Fruit fly (Drosophila melanogaster) whole organism, embryonic: ENCODE results near the gene Prim1.

ENCODE experiments used
- ATbp ChIP-seq: fragments of 200-800 bp; sonication (Bioruptor generic); optimal IDR thresholded peaks from 2 replicates; lab custom pipeline; 2017; ENCODE audit warnings: missing biosample characterization, mild to moderate bottlenecking, missing genetic modification characterization, missing genetic modification reagents
- Atf6 ChIP-seq: fragments of 200-800 bp; sonication (Bioruptor generic); IDR thresholded peaks from 2 replicates; pipeline ENCODE4 v1.3.6; 2022; ENCODE audit warnings: missing biosample characterization, missing genetic modification characterization
- Awh ChIP-seq: fragments of 200-800 bp; sonication (Bioruptor generic); IDR thresholded peaks from 2 replicates; pipeline ENCODE4, ENCODE4 v1.3.6; 2022; ENCODE audit warnings: missing biosample characterization, missing genetic modification characterization
- C15 ChIP-seq: fragments of 200-800 bp; sonication (Bioruptor generic); IDR thresholded peaks from 3 replicates; pipeline ENCODE4 v1.3.6; 2022; ENCODE audit warnings: missing biosample characterization, missing genetic modification characterization
- CG11504 ChIP-seq: fragments of 200-800 bp; sonication (Bioruptor generic); optimal IDR thresholded peaks from 3 replicates; lab custom pipeline; 2019; ENCODE audit warnings: missing biosample characterization, mild to moderate bottlenecking, missing genetic modification characterization, moderate library complexity
- CG12659 ChIP-seq: fragments of 200-800 bp; sonication (Bioruptor generic); optimal IDR thresholded peaks from 3 replicates; lab custom pipeline; 2017; ENCODE audit warnings: mild to moderate bottlenecking, missing biosample characterization, missing genetic modification reagents, missing genetic modification characterization
- CG17385 ChIP-seq: fragments of 200-800 bp; sonication (Bioruptor generic); optimal IDR thresholded peaks from 3 replicates; lab custom pipeline; 2018; ENCODE audit warnings: missing biosample characterization, mild to moderate bottlenecking, missing genetic modification characterization
- CG18262 ChIP-seq: fragments of 200-800 bp; optimal IDR thresholded peaks from 3 replicates; lab custom pipeline; 2019; ENCODE audit warnings: missing biosample characterization, mild to moderate bottlenecking, missing genetic modification characterization, moderate library complexity
- CG1832 ChIP-seq: fragments of 200-800 bp; sonication (Bioruptor generic); optimal IDR thresholded peaks from 2 replicates; lab custom pipeline; 2017; ENCODE audit warnings: missing biosample characterization, mild to moderate bottlenecking, missing genetic modification characterization, inconsistent platforms
- CG18476 ChIP-seq: fragments of 200-800 bp; sonication (Bioruptor generic); optimal IDR thresholded peaks from 2 replicates; lab custom pipeline; 2016; ENCODE audit warnings: missing biosample characterization, mild to moderate bottlenecking, missing genetic modification characterization
- CG18764 ChIP-seq: fragments of 200-800 bp; sonication (Bioruptor generic); optimal IDR thresholded peaks from 3 replicates; lab custom pipeline; 2016; ENCODE audit warnings: missing biosample characterization, missing genetic modification characterization
- CG2120 ChIP-seq: fragments of 200-800 bp; sonication (Bioruptor generic); optimal IDR thresholded peaks from 3 replicates; lab custom pipeline; 2016; ENCODE audit warnings: missing biosample characterization, missing genetic modification characterization
- CG30020 ChIP-seq: fragments of 200-800 bp; optimal IDR thresholded peaks from 2 replicates; lab custom pipeline; 2019; ENCODE audit warnings: missing biosample characterization, mild to moderate bottlenecking, missing genetic modification characterization, moderate library complexity
- CG3065 ChIP-seq: fragments of 200-800 bp; sonication (Bioruptor generic); optimal IDR thresholded peaks from 2 replicates; lab custom pipeline; 2016; ENCODE audit warnings: missing biosample characterization, missing genetic modification characterization
- CG3407 ChIP-seq: fragments of 200-800 bp; sonication (Bioruptor generic); optimal IDR thresholded peaks from 2 replicates; lab custom pipeline; 2018; ENCODE audit warnings: missing biosample characterization, mild to moderate bottlenecking, missing genetic modification characterization
- CG34376 ChIP-seq: fragments of 200-800 bp; sonication (Bioruptor generic); optimal IDR thresholded peaks from 2 replicates; lab custom pipeline; 2018; ENCODE audit warnings: missing biosample characterization, mild to moderate bottlenecking, missing genetic modification characterization
- CG3838 ChIP-seq: fragments of 200-800 bp; sonication (Bioruptor generic); optimal IDR thresholded peaks from 3 replicates; lab custom pipeline; 2016; ENCODE audit warnings: missing biosample characterization, missing genetic modification characterization
- CG6765 ChIP-seq: fragments of 200-800 bp; sonication (Bioruptor generic); optimal IDR thresholded peaks from 3 replicates; lab custom pipeline; 2017; ENCODE audit warnings: missing biosample characterization, mild to moderate bottlenecking, missing genetic modification characterization
- CG7987 ChIP-seq: fragments of 200-800 bp; sonication (Bioruptor generic); optimal IDR thresholded peaks from 2 replicates; lab custom pipeline; 2018; ENCODE audit warnings: missing biosample characterization, mild to moderate bottlenecking, missing genetic modification characterization, moderate library complexity
- CG8290 ChIP-seq, 3 experiments: fragments of 200-800 bp; sonication (Bioruptor generic); optimal IDR thresholded peaks; 2 replicates each; lab custom pipeline; 2016 to 2019; ENCODE audit warnings: missing biosample characterization in 3 of 3, missing genetic modification characterization in 3 of 3, mild to moderate bottlenecking in 2 of 3, moderate library complexity in 1 of 3
- CG8388 ChIP-seq: fragments of 200-800 bp; sonication (Bioruptor generic); optimal IDR thresholded peaks from 2 replicates; lab custom pipeline; 2019; ENCODE audit warnings: missing biosample characterization, mild to moderate bottlenecking, missing genetic modification characterization, moderate library complexity
- CG9727 ChIP-seq: fragments of 200-800 bp; sonication (Bioruptor generic); optimal IDR thresholded peaks from 3 replicates; lab custom pipeline; 2017; ENCODE audit warnings: missing biosample characterization, mild to moderate bottlenecking, missing genetic modification characterization
- CHES-1-like ChIP-seq: fragments of 200-800 bp; sonication (Bioruptor generic); optimal IDR thresholded peaks from 2 replicates; lab custom pipeline; 2016; ENCODE audit warnings: missing biosample characterization, missing genetic modification characterization
- D19A ChIP-seq: fragments of 200-800 bp; optimal IDR thresholded peaks from 3 replicates; lab custom pipeline; 2019; ENCODE audit warnings: missing biosample characterization, mild to moderate bottlenecking, missing genetic modification characterization, moderate library complexity
- HLHmδ ChIP-seq: fragments of 200-800 bp; sonication (Bioruptor generic); optimal IDR thresholded peaks from 2 replicates; lab custom pipeline; 2018; ENCODE audit warnings: missing biosample characterization, mild to moderate bottlenecking, missing genetic modification characterization, moderate library complexity
- Jarid2 ChIP-seq: fragments of 200-800 bp; sonication (Bioruptor generic); optimal IDR thresholded peaks from 3 replicates; lab custom pipeline; 2017; ENCODE audit warnings: mild to moderate bottlenecking, missing biosample characterization, missing genetic modification reagents, missing genetic modification characterization
- Nf-YA ChIP-seq: fragments of 200-800 bp; sonication (Bioruptor generic); IDR thresholded peaks from 2 replicates; pipeline ENCODE4 v1.3.6; 2022; ENCODE audit warnings: missing biosample characterization, missing genetic modification characterization
- Side ChIP-seq: fragments of 200-800 bp; sonication (Bioruptor generic); optimal IDR thresholded peaks from 2 replicates; lab custom pipeline; 2016; ENCODE audit warnings: missing biosample characterization, missing genetic modification characterization
- Six4 ChIP-seq: fragments of 200-800 bp; sonication (Bioruptor generic); optimal IDR thresholded peaks from 2 replicates; lab custom pipeline; 2016; ENCODE audit warnings: missing biosample characterization, missing genetic modification characterization
- Sox102F ChIP-seq: fragments of 200-800 bp; sonication (Bioruptor generic); optimal IDR thresholded peaks from 2 replicates; lab custom pipeline; 2018; ENCODE audit warnings: missing biosample characterization, mild to moderate bottlenecking, missing genetic modification characterization, moderate library complexity
- Trl ChIP-seq, 3 experiments: fragments of >200 bp in 2 of 3; fragments of 200-800 bp in 1 of 3; sonication (Bioruptor generic) in 1 of 3; optimal IDR thresholded peaks; 2 replicates in 1 of 3; 3 replicates in 2 of 3; lab custom pipeline; 2016 to 2017; ENCODE audit warnings: missing biosample characterization in 1 of 3, missing genetic modification characterization in 1 of 3
- amos ChIP-seq: fragments of 200-800 bp; sonication (Bioruptor generic); IDR thresholded peaks from 2 replicates; pipeline ENCODE4 v1.3.6; 2022; ENCODE audit warnings: missing biosample characterization, missing genetic modification characterization; ENCODE audit not compliant: partially characterized antibody
- ap ChIP-seq: fragments of 200-800 bp; sonication (Bioruptor generic); IDR thresholded peaks from 2 replicates; pipeline ENCODE4 v1.3.6; 2022; ENCODE audit warnings: missing biosample characterization, missing genetic modification characterization
- chinmo ChIP-seq: fragments of 200-800 bp; sonication (Bioruptor generic); IDR thresholded peaks from 4 replicates; pipeline ENCODE4 v1.3.6; 2022; ENCODE audit warnings: missing biosample characterization, missing genetic modification characterization; ENCODE audit not compliant: partially characterized antibody
- ci ChIP-seq: fragments of 200-800 bp; sonication (Bioruptor generic); IDR thresholded peaks from 3 replicates; pipeline ENCODE4 v1.3.6; 2022; ENCODE audit warnings: missing biosample characterization, missing genetic modification characterization
- cwo ChIP-seq: fragments of 200-800 bp; sonication (Bioruptor generic); optimal IDR thresholded peaks from 3 replicates; lab custom pipeline; 2017; ENCODE audit warnings: missing biosample characterization, missing genetic modification characterization, mild to moderate bottlenecking, moderate library complexity, missing genetic modification reagents
- fd102C ChIP-seq: fragments of 200-800 bp; sonication (Bioruptor generic); optimal IDR thresholded peaks from 2 replicates; lab custom pipeline; 2018; ENCODE audit warnings: missing biosample characterization, mild to moderate bottlenecking, missing genetic modification characterization, moderate library complexity
- grn ChIP-seq: fragments of 200-800 bp; sonication (Bioruptor generic); optimal IDR thresholded peaks from 3 replicates; lab custom pipeline; 2017; ENCODE audit warnings: missing biosample characterization, missing genetic modification characterization
- h ChIP-seq: fragments of >200 bp; optimal IDR thresholded peaks from 2 replicates; lab custom pipeline; 2017
- kay ChIP-seq: fragments of 200-800 bp; sonication (Bioruptor generic); optimal IDR thresholded peaks from 2 replicates; lab custom pipeline; 2016; ENCODE audit warnings: missing biosample characterization, missing genetic modification characterization
- lmd ChIP-seq: fragments of 200-800 bp; sonication (Bioruptor generic); IDR thresholded peaks from 2 replicates; pipeline ENCODE4 v1.3.6; 2022; ENCODE audit warnings: missing biosample characterization, missing genetic modification characterization
- lola ChIP-seq, 3 experiments: fragments of >200 bp in 2 of 3; fragments of 200-800 bp in 1 of 3; sonication (Bioruptor generic) in 1 of 3; optimal IDR thresholded peaks; 2 replicates each; lab custom pipeline; 2017 to 2019; ENCODE audit warnings: missing biosample characterization in 3 of 3, missing genetic modification characterization in 3 of 3, mild to moderate bottlenecking in 1 of 3, moderate library complexity in 1 of 3
- pan ChIP-seq, 4 experiments: fragments of >200 bp in 3 of 4; fragments of 200-800 bp in 1 of 4; sonication (Bioruptor generic) in 1 of 4; optimal IDR thresholded peaks in 3 of 4; IDR thresholded peaks in 1 of 4; 2 replicates each; pipeline versions ENCODE4 v1.3.6 to Lab custom; 2017 to 2022; ENCODE audit warnings: missing biosample characterization in 2 of 4, missing genetic modification characterization in 2 of 4, mixed read lengths in 1 of 4
- sens ChIP-seq: fragments of 200-800 bp; sonication (Bioruptor generic); peaks from one replicate; lab custom pipeline; 2016; ENCODE audit warnings: missing biosample characterization, missing genetic modification characterization
- vnd ChIP-seq: fragments of 200-800 bp; sonication (Bioruptor generic); IDR thresholded peaks from 3 replicates; pipeline ENCODE4 v1.3.6; 2022; ENCODE audit warnings: missing biosample characterization, missing genetic modification characterization; ENCODE audit not compliant: partially characterized antibody
- z ChIP-seq: fragments of 200-800 bp; sonication (Bioruptor generic); IDR thresholded peaks from 3 replicates; pipeline ENCODE4 v1.3.6; 2022; ENCODE audit warnings: missing biosample characterization, missing genetic modification characterization

The Prim1 gene

DNA sequence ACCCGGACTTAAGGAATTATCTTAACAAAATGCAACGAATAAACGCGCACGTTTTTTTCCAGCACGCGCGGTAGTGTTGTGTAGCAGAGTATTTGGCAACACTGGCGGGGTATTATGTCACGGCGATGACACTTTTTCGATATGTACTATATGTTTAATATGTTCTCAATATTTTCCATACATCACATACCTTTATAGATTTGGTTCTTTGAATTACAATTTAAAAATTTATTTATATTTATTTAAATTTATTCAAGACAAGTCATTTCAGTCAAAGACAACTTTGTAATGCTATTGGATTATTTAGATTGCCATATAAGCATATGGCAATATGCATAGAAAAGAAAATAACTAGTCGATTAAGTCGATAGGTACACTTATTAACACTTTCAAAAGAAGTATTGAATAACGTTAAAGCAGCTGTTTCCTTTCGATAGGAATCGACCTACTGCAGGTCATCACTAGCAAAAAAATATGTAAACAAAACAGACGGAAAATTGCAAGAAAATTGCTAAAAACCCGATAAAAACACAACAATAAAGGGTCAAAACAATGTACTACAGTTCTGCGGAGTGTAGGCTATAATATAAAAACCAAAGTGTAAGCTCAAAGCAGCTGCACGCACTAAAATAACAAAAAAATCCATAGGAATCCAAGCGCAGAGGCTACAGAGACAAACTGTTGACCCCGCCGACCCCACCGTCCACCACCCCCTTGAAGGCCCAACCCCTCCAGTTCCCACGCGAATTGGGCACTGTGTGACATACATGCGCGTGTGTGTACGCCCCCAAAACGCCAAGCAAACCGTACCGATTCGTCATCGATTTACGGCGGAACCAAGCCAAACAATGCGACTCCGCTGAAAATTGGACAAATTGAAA, 6.2 kb downstream of the Prim1 start, which contains the start of the genes CG7182 and GAPcenA (continued):
- TF ChIP-seq Sox102F (GFP tag; lab: Kevin White, UChicago) (peak; percentile 61), kay (GFP tag; lab: Kevin White, UChicago) (peak; percentile 33), cwo (GFP tag; lab: Kevin White, UChicago) (peak; percentile 63), CG3407 (GFP tag; lab: Kevin White, UChicago) (peak; percentile 16), CG11504 (tag; lab: Kevin White, UChicago) (no peak), CG8388 (GFP tag; lab: Kevin White, UChicago) (peak; percentile 53), fd102C (GFP tag; lab: Kevin White, UChicago) (no peak), Jarid2 (GFP tag; lab: Kevin White, UChicago) (no peak), z (no peak), ATbp (GFP tag; lab: Kevin White, UChicago) (peak; percentile 16), Trl (optimal IDR thresholded peaks at IDR 0.05; lab: Kevin White, UChicago) (no peak), Trl (GFP tag; optimal IDR thresholded peaks at IDR 0.05; lab: Kevin White, UChicago) (peak; percentile 41), CG18764 (GFP tag; lab: Kevin White, UChicago) (peak; percentile 42), CG2120 (peak; percentile 70), CG18476 (GFP tag; lab: Kevin White, UChicago) (peak; percentile 56), amos (peak; percentile 35; the same call in 1 of the 2 replicates), Atf6 (GFP tag; lab: Robert Waterston, UW) (no peak), HLHmδ (GFP tag; lab: Kevin White, UChicago) (no peak), Side (GFP tag; lab: Kevin White, UChicago) (peak; percentile 14), ci (GFP tag; lab: Robert Waterston, UW) (0 out of 3 replicates have a peak, but pooled peaks have one; percentile 18), CG12659 (peak; percentile 80), pan (optimal IDR thresholded peaks at IDR 0.05; lab: Kevin White, UChicago) (no peak), pan (GFP tag; optimal IDR thresholded peaks at IDR 0.05 in 1 of 2, IDR thresholded peaks at IDR 0.05 in 1 of 2) (peak in 1 of 2 experiments; percentile 45), CG8290 (GFP tag; optimal IDR thresholded peaks at IDR 0.05; lab: Kevin White, UChicago) (peak; percentile 76), CG8290 (tag; optimal IDR thresholded peaks at IDR 0.05; lab: Kevin White, UChicago) (peak in 1 of 2 experiments; percentile 38), C15 (GFP tag; lab: Robert Waterston, UW) (no peak), CG34376 (GFP tag; lab: Kevin White, UChicago) (no peak), lola (GFP tag; optimal IDR thresholded peaks at IDR 0.05; lab: Kevin White, UChicago) (peak in 1 of 3 experiments; percentile 77), lmd (GFP tag; lab: Robert Waterston, UW) (peak; percentile 33; the same call in 1 of the 2 replicates), CHES-1-like (no peak), CG3838 (GFP tag; lab: Kevin White, UChicago) (no peak), CG7987 (GFP tag; lab: Kevin White, UChicago) (no peak), CG9727 (GFP tag; lab: Kevin White, UChicago) (peak; percentile 67), sens (GFP tag; lab: Kevin White, UChicago) (peak; percentile 84), Awh (GFP tag; lab: Robert Waterston, UW) (no peak), CG30020 (peak; percentile 82), CG3065 (GFP tag; lab: Kevin White, UChicago) (no peak), Six4 (GFP tag; lab: Kevin White, UChicago) (peak; percentile 39), D19A (tag; lab: Kevin White, UChicago) (no peak), CG18262 (tag; lab: Kevin White, UChicago) (peak; percentile 79), vnd (GFP tag; lab: Robert Waterston, UW) (no peak; the same call in none of the 3 replicates), CG1832 (GFP tag; lab: Kevin White, UChicago) (no peak), chinmo (GFP tag; lab: Robert Waterston, UW) (peak; percentile 76; the same call in 1 of the 4 replicates), CG6765 (peak; percentile 24), grn (GFP tag; lab: Kevin White, UChicago) (no peak), ap (no peak), h (lab: Kevin White, UChicago) (no peak), Nf-YA (no peak), CG17385 (peak; percentile 63)
